Fruit fly (Drosophila melanogaster) whole organism, embryonic: ENCODE measurements around the gene Phae1.

ENCODE experiments used
- CG10959 ChIP-seq: fragments of 200-800 bp; sonication (Bioruptor generic); IDR thresholded peaks from 2 replicates; pipeline ENCODE4 v1.3.6; 2022; ENCODE audit warnings: missing biosample characterization, missing genetic modification characterization
- CG1792 ChIP-seq: fragments of 200-800 bp; sonication (Bioruptor generic); optimal IDR thresholded peaks from 2 replicates; lab custom pipeline; 2016; ENCODE audit warnings: missing biosample characterization, missing genetic modification characterization
- CG6813 ChIP-seq: fragments of 200-800 bp; sonication (Bioruptor generic); optimal IDR thresholded peaks from 2 replicates; lab custom pipeline; 2017; ENCODE audit warnings: missing biosample characterization, missing genetic modification characterization, mild to moderate bottlenecking, moderate library complexity, missing genetic modification reagents
- chif ChIP-seq, 2 experiments: fragments of 200-800 bp; sonication (Bioruptor generic); optimal IDR thresholded peaks; 3 replicates each; lab custom pipeline; 2016; ENCODE audit warnings: missing biosample characterization in 2 of 2, missing genetic modification characterization in 2 of 2
- cwo ChIP-seq: fragments of 200-800 bp; sonication (Bioruptor generic); optimal IDR thresholded peaks from 3 replicates; lab custom pipeline; 2017; ENCODE audit warnings: missing biosample characterization, missing genetic modification characterization, mild to moderate bottlenecking, moderate library complexity, missing genetic modification reagents
- dan ChIP-seq: fragments of 200-800 bp; sonication (Bioruptor generic); IDR thresholded peaks from 2 replicates; pipeline ENCODE4 v1.3.6; 2022; ENCODE audit warnings: missing biosample characterization, missing genetic modification characterization
- twi ChIP-seq: fragments of 200-800 bp; optimal IDR thresholded peaks from 2 replicates; lab custom pipeline; 2019; ENCODE audit warnings: missing biosample characterization, mild to moderate bottlenecking, missing genetic modification characterization, moderate library complexity

DNA sequence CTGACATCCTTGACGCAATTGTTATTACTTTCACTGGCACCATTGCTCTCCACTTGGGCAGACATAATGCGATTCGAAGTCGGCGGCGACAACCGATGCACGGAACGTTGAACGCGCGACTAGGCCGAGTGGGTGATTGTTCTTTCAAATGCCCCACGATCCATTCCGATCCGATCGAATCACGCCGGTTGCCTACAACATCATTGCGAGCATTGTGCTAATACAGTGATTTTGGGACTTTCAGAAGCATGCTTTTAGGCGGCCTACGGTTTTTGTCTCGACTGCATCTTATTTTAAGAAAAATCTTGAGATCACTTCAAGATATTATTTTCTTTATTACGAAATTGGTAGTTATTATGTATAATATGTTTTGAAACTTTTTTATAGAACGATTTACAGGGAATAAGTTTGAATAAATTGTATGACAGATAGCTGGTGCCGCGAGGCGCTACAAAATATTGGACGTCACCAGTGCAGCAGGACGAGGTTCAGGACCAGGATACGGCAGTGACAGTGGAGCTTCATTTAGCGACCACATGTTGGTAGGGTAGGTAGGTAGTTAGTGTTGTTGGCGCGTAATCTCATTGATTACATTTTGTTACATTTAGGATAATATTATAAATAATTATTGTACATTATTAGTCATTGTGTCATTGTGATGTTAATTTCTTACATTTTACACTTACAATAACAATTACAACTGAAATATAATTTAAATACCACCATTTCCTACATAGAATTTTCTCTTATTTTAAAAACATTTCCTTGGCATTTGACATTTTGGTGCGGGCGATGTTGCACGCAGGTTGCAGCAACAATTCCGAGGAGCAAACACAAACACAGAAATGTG lies 24.3 kb downstream of the Phae1 start, which contains the start of gene rho-6:
- TF ChIP-seq CG6813 (GFP tag; lab: Kevin White, UChicago) (no peak), CG10959 (no peak), dan (GFP tag; lab: Robert Waterston, UW) (no peak), twi (tag; lab: Kevin White, UChicago) (no peak), CG1792 (GFP tag; lab: Kevin White, UChicago) (no peak), chif (GFP tag; optimal IDR thresholded peaks at IDR 0.05; lab: Kevin White, UChicago) (no peak), cwo (no peak)
